Worm (Caenorhabditis elegans) whole organism, young adult: ENCODE data around the gene F33A8.7.

Experiments
- B0336.3 ChIP-seq: fragments of 200-800 bp; sonication (Bioruptor generic); IDR thresholded peaks from 2 replicates; pipeline ENCODE4 v1.3.6; 2022; ENCODE audit warnings: missing genetic modification characterization, missing compliant biosample characterization
- C17E4.6 ChIP-seq: fragments of 200-800 bp; sonication (Bioruptor generic); IDR thresholded peaks from 2 replicates; pipeline ENCODE4 v1.3.6; 2022; ENCODE audit warnings: missing genetic modification reagents, missing genetic modification characterization, missing compliant biosample characterization
- D2030.7 ChIP-seq: fragments of 200-800 bp; sonication (Bioruptor generic); IDR thresholded peaks from 2 replicates; pipeline ENCODE4 v1.3.6; 2022; ENCODE audit warnings: missing genetic modification reagents, missing genetic modification characterization, missing compliant biosample characterization
- F52B5.7 ChIP-seq: sonication (generic microtip); optimal IDR thresholded peaks from 2 replicates; lab custom pipeline; 2016; ENCODE audit warnings: mild to moderate bottlenecking, missing genetic modification characterization, missing compliant biosample characterization
- F55B11.4 ChIP-seq: sonication (generic microtip); optimal IDR thresholded peaks from 2 replicates; lab custom pipeline; 2016; ENCODE audit warnings: missing compliant biosample characterization, missing genetic modification characterization, borderline replicate concordance; ENCODE audit not compliant: insufficient read depth
- K12H6.12 ChIP-seq: fragments of 200-800 bp; sonication (Bioruptor generic); optimal IDR thresholded peaks from 2 replicates; lab custom pipeline; 2018; ENCODE audit warnings: mild to moderate bottlenecking, missing genetic modification characterization, missing compliant biosample characterization
- T07F8.4 ChIP-seq: sonication (generic microtip); optimal IDR thresholded peaks from 2 replicates; lab custom pipeline; 2016; ENCODE audit warnings: mild to moderate bottlenecking, missing genetic modification characterization, moderate library complexity, missing compliant biosample characterization
- Y53F4B.3 ChIP-seq: fragments of 200-800 bp; sonication (Bioruptor generic); IDR thresholded peaks from 2 replicates; pipeline ENCODE4 v1.3.6; 2022; ENCODE audit warnings: missing genetic modification reagents, missing genetic modification characterization, missing compliant biosample characterization
- Y53G8AR.9 ChIP-seq: fragments of 200-800 bp; sonication (Bioruptor generic); conservative IDR thresholded peaks from 2 replicates; pipeline ENCODE4 v1.3.6; 2022; ENCODE audit warnings: missing genetic modification reagents, missing genetic modification characterization, missing compliant biosample characterization
- Y95B8A.8 ChIP-seq: fragments of 200-800 bp; sonication (Bioruptor generic); IDR thresholded peaks from 2 replicates; pipeline ENCODE4 v1.3.6; 2022; ENCODE audit warnings: missing genetic modification reagents, missing genetic modification characterization, missing compliant biosample characterization
- aptf-3 ChIP-seq: fragments of 200-800 bp; sonication (Bioruptor generic); IDR thresholded peaks from 2 replicates; pipeline ENCODE4 v1.3.6; 2022; ENCODE audit warnings: missing genetic modification characterization, missing compliant biosample characterization
- attf-3 ChIP-seq: fragments of 200-800 bp; sonication (Bioruptor generic); conservative IDR thresholded peaks from 2 replicates; pipeline ENCODE4 v1.3.6; 2022; ENCODE audit warnings: missing genetic modification reagents, missing genetic modification characterization, missing compliant biosample characterization
- ceh-40 ChIP-seq: fragments of 200-800 bp; sonication (Bioruptor generic); IDR thresholded peaks from 2 replicates; pipeline ENCODE4 v1.3.6; 2022; ENCODE audit warnings: missing genetic modification characterization, missing compliant biosample characterization
- dpff-1 ChIP-seq: sonication (generic microtip); optimal IDR thresholded peaks from 2 replicates; lab custom pipeline; 2017; ENCODE audit warnings: mild to moderate bottlenecking, missing genetic modification characterization, missing compliant biosample characterization
- dpl-1 ChIP-seq: fragments of 150-350 bp; optimal IDR thresholded peaks from 2 replicates; lab custom pipeline; 2014; ENCODE audit warnings: missing biosample characterization, missing genetic modification reagents, missing genetic modification characterization
- efl-1 ChIP-seq: fragments of 150-350 bp; optimal IDR thresholded peaks from 2 replicates; lab custom pipeline; 2014; ENCODE audit warnings: missing biosample characterization, missing genetic modification reagents, missing genetic modification characterization
- egl-18 ChIP-seq: fragments of 200-800 bp; sonication (Bioruptor generic); IDR thresholded peaks from 2 replicates; pipeline ENCODE4 v1.3.6; 2022; ENCODE audit warnings: missing genetic modification reagents, missing genetic modification characterization, missing compliant biosample characterization
- egl-44 ChIP-seq: fragments of 200-800 bp; sonication (Bioruptor generic); IDR thresholded peaks from 2 replicates; pipeline ENCODE4 v1.3.6; 2022; ENCODE audit warnings: missing genetic modification reagents, missing genetic modification characterization, missing compliant biosample characterization
- ekl-4 ChIP-seq: fragments of 200-800 bp; sonication (Bioruptor generic); IDR thresholded peaks from 2 replicates; pipeline ENCODE4 v1.3.6; 2022; ENCODE audit warnings: missing genetic modification reagents, missing genetic modification characterization, missing compliant biosample characterization
- hlh-12 ChIP-seq: sonication (generic microtip); optimal IDR thresholded peaks from 2 replicates; lab custom pipeline; 2016; ENCODE audit warnings: missing genetic modification characterization, missing compliant biosample characterization
- hlh-26 ChIP-seq: fragments of 200-800 bp; sonication (Bioruptor generic); conservative IDR thresholded peaks from 2 replicates; pipeline ENCODE4 v1.3.6; 2022; ENCODE audit warnings: missing genetic modification reagents, missing genetic modification characterization, missing compliant biosample characterization
- lin-26 ChIP-seq: fragments of 200-800 bp; sonication (Bioruptor generic); IDR thresholded peaks from 2 replicates; pipeline ENCODE4 v1.3.6; 2022; ENCODE audit warnings: missing genetic modification reagents, missing genetic modification characterization, missing compliant biosample characterization
- lsl-1 ChIP-seq: fragments of 200-800 bp; sonication (Bioruptor generic); optimal IDR thresholded peaks from 2 replicates; lab custom pipeline; 2018; ENCODE audit warnings: mild to moderate bottlenecking, missing genetic modification characterization, moderate library complexity, missing compliant biosample characterization
- madf-10 ChIP-seq: sonication (generic microtip); optimal IDR thresholded peaks from 2 replicates; lab custom pipeline; 2016; ENCODE audit warnings: mild to moderate bottlenecking, missing genetic modification characterization, missing compliant biosample characterization
- nfya-2 ChIP-seq: fragments of 200-800 bp; sonication (Bioruptor generic); IDR thresholded peaks from 2 replicates; pipeline ENCODE4 v1.3.6; 2022; ENCODE audit warnings: missing genetic modification reagents, missing genetic modification characterization, missing compliant biosample characterization
- nhr-179 ChIP-seq: sonication (generic microtip); optimal IDR thresholded peaks from 2 replicates; lab custom pipeline; 2016; ENCODE audit warnings: mild to moderate bottlenecking, missing genetic modification characterization, missing compliant biosample characterization
- rcor-1 ChIP-seq: fragments of 200-800 bp; sonication (Bioruptor generic); IDR thresholded peaks from 2 replicates; pipeline ENCODE4 v1.3.6; 2022; ENCODE audit warnings: missing genetic modification reagents, missing genetic modification characterization, missing compliant biosample characterization
- rec-8 ChIP-seq, 2 experiments: sonication (generic microtip); optimal IDR thresholded peaks; 2 replicates each; lab custom pipeline; 2016; ENCODE audit warnings: mild to moderate bottlenecking in 2 of 2, missing genetic modification characterization in 2 of 2, missing genetic modification reagents in 2 of 2, missing genotype in 2 of 2, missing biosample characterization in 1 of 2, missing compliant biosample characterization in 1 of 2, moderate library complexity in 1 of 2
- rpc-1 ChIP-seq, 2 experiments: fragments of 150-350 bp in 1 of 2; sonication (generic microtip) in 1 of 2; optimal IDR thresholded peaks; 2 replicates each; lab custom pipeline; 2014 to 2018; ENCODE audit warnings: missing biosample characterization in 1 of 2, missing genetic modification characterization in 1 of 2, missing genetic modification reagents in 1 of 2, missing genotype in 1 of 2
- sdz-38 ChIP-seq: sonication (generic microtip); optimal IDR thresholded peaks from 2 replicates; lab custom pipeline; 2016; ENCODE audit warnings: missing genotype, missing genetic modification characterization, missing compliant biosample characterization
- snpc-1.1 ChIP-seq: sonication (generic microtip); optimal IDR thresholded peaks from 2 replicates; lab custom pipeline; 2017; ENCODE audit warnings: missing genetic modification characterization, mild to moderate bottlenecking, missing compliant biosample characterization, antibody characterized with exemption, moderate library complexity, missing genotype, missing genetic modification reagents; ENCODE audit not compliant: insufficient read depth
- unc-130 ChIP-seq: sonication (generic microtip); optimal IDR thresholded peaks from 2 replicates; lab custom pipeline; 2016; ENCODE audit warnings: missing genetic modification reagents, missing genetic modification characterization, missing compliant biosample characterization
- xnd-1 ChIP-seq: sonication (generic microtip); optimal IDR thresholded peaks from 2 replicates; lab custom pipeline; 2016; ENCODE audit warnings: missing genotype, missing genetic modification reagents, missing genetic modification characterization, missing compliant biosample characterization
- ztf-18 ChIP-seq: sonication (generic microtip); optimal IDR thresholded peaks from 2 replicates; lab custom pipeline; 2016; ENCODE audit warnings: missing genotype, mild to moderate bottlenecking, missing genetic modification characterization, missing compliant biosample characterization
- ztf-25 ChIP-seq: fragments of 200-800 bp; sonication (Bioruptor generic); IDR thresholded peaks from 2 replicates; pipeline ENCODE4 v1.3.6; 2022; ENCODE audit warnings: missing genetic modification reagents, missing genetic modification characterization, missing compliant biosample characterization
- ztf-3 ChIP-seq: fragments of 200-800 bp; sonication (Bioruptor generic); optimal IDR thresholded peaks from 2 replicates; lab custom pipeline; 2018; ENCODE audit warnings: mild to moderate bottlenecking, missing genetic modification characterization, missing compliant biosample characterization

Gene F33A8.7

ce11 chrII:11020707-11021106 is 4.8 kb downstream of the F33A8.7 start:
- TF ChIP-seq rec-8 (tag; optimal IDR thresholded peaks at IDR 0.05; lab: Kevin White, UChicago) (no peak), C17E4.6 (no peak), unc-130 (GFP tag; lab: Kevin White, UChicago) (no peak), rcor-1 (GFP tag; lab: Robert Waterston, UW) (no peak), ceh-40 (GFP tag; lab: Robert Waterston, UW) (no peak)

- TF ChIP-seq D2030.7 (GFP tag; lab: Robert Waterston, UW) (no peak), B0336.3 (GFP tag; lab: Robert Waterston, UW) (no peak), ztf-25 (GFP tag; lab: Robert Waterston, UW) (no peak), Y53G8AR.9 (GFP tag; lab: Robert Waterston, UW) (no peak), hlh-12 (tag; lab: Kevin White, UChicago) (no peak), ekl-4 (GFP tag; lab: Robert Waterston, UW) (no peak), egl-18 (no peak), hlh-26 (no peak), C17E4.6 (no peak), T07F8.4 (tag; lab: Kevin White, UChicago) (no peak), F55B11.4 (no peak), snpc-1.1 (tag; lab: Kevin White, UChicago) (no peak), sdz-38 (no peak), dpff-1 (tag; lab: Kevin White, UChicago) (no peak), Y53F4B.3 (GFP tag; lab: Robert Waterston, UW) (no peak)
Measured at ce11 chrII:11016884-11017283, 8.6 kb downstream of the F33A8.7 start.

ce11 chrII:11016835-11016883 is 8.8 kb downstream of the F33A8.7 start, which contains the start of gene ram-2:
TSS of gene ram-2 (minus strand) at chrII:11016881.
- TF ChIP-seq ztf-3 (GFP tag; lab: Kevin White, UChicago) = no peak
- no peak for TF ChIP-seq Y53F4B.3 (GFP tag; lab: Robert Waterston, UW)
- no peak for TF ChIP-seq Y95B8A.8 (GFP tag; lab: Robert Waterston, UW)
- TF ChIP-seq efl-1 (GFP tag; lab: Kevin White, UChicago) = no peak
- TF ChIP-seq egl-44 (GFP tag; lab: Robert Waterston, UW) = no peak
- TF ChIP-seq ztf-18 = no peak
- TF ChIP-seq C17E4.6 = no peak
- no peak for TF ChIP-seq nhr-179 (tag; lab: Kevin White, UChicago)
- TF ChIP-seq lsl-1 (GFP tag; lab: Kevin White, UChicago) = no peak
- TF ChIP-seq rpc-1 (optimal IDR thresholded peaks at IDR 0.05; lab: Kevin White, UChicago) = no peak
- no peak for TF ChIP-seq rpc-1 (tag; optimal IDR thresholded peaks at IDR 0.05; lab: Kevin White, UChicago)
- no peak for TF ChIP-seq xnd-1

ce11 chrII:11016435-11016834 is 9.0 kb downstream of the F33A8.7 start:
- TF ChIP-seq aptf-3 (GFP tag; lab: Robert Waterston, UW) = no peak
- no peak for TF ChIP-seq K12H6.12
- TF ChIP-seq C17E4.6 = no peak
- TF ChIP-seq dpl-1 (GFP tag; lab: Kevin White, UChicago) = no peak
- no peak for TF ChIP-seq attf-3
- TF ChIP-seq nfya-2 = no peak
- no peak for TF ChIP-seq F52B5.7 (tag; lab: Kevin White, UChicago)
- no peak for TF ChIP-seq rpc-1 (optimal IDR thresholded peaks at IDR 0.05; lab: Kevin White, UChicago)
- no peak for TF ChIP-seq rpc-1 (tag; optimal IDR thresholded peaks at IDR 0.05; lab: Kevin White, UChicago)
- TF ChIP-seq egl-44 (GFP tag; lab: Robert Waterston, UW) = no peak
- no peak for TF ChIP-seq lin-26 (GFP tag; lab: Robert Waterston, UW)
- no peak for TF ChIP-seq ztf-25 (GFP tag; lab: Robert Waterston, UW)
- no peak for TF ChIP-seq madf-10
